Worm (Caenorhabditis elegans): Measurements from ENCODE around the gene clec-137.
A peak's percentile ranks its signal among the peaks of the same experiment; 100 is the strongest.

clec-137 gene

ce11 chrII:4597441-4597840 is 20.4 kb downstream of the clec-137 start:
- TF ChIP-seq nhr-80 (tag; optimal IDR thresholded peaks at IDR 0.05) (peak; percentile 53), lag-1 (GFP tag; IDR thresholded peaks at IDR 0.05) (no peak)

ce11 chrII:4590660-4591059 is 27.2 kb downstream of the clec-137 start:
- TF ChIP-seq let-526 (GFP tag; IDR thresholded peaks at IDR 0.05) (no peak), C06A6.2 (GFP tag; conservative IDR thresholded peaks at IDR 0.05) (no peak), rcor-1 (GFP tag; IDR thresholded peaks at IDR 0.05) (no peak), Y79H2A.3 (GFP tag; conservative IDR thresholded peaks at IDR 0.05) (peak; percentile 60; the same call in 1 of the 2 replicates), snpc-1.3 (tag; optimal IDR thresholded peaks at IDR 0.05; ENCODE audit: insufficient read depth) (no peak), sptf-2 (GFP tag; optimal IDR thresholded peaks at IDR 0.05) (peak; percentile 32), hlh-26 (GFP tag; conservative IDR thresholded peaks at IDR 0.05) (no peak), lsl-1 (GFP tag; optimal IDR thresholded peaks at IDR 0.05) (peak; percentile 35), lin-26 (GFP tag; IDR thresholded peaks at IDR 0.05) (0 out of 2 replicates have a peak, but pooled peaks have one; percentile 58), B0336.3 (GFP tag; IDR thresholded peaks at IDR 0.05) (peak; percentile 52; the same call in 1 of the 2 replicates), attf-5 (GFP tag; optimal IDR thresholded peaks at IDR 0.05) (peak; percentile 32), egrh-3 (GFP tag; IDR thresholded peaks at IDR 0.05) (no peak), Y53G8AR.9 (GFP tag; conservative IDR thresholded peaks at IDR 0.05) (0 out of 2 replicates have a peak, but pooled peaks have one; percentile 40), madf-6 (GFP tag; IDR thresholded peaks at IDR 0.05) (peak; percentile 15; the same call in 1 of the 2 replicates), aptf-2 (GFP tag; conservative IDR thresholded peaks at IDR 0.05) (0 out of 2 replicates have a peak, but pooled peaks have one; percentile 20), Y67H2A.10 (GFP tag; conservative IDR thresholded peaks at IDR 0.05) (0 out of 2 replicates have a peak, but pooled peaks have one; percentile 5), F57A8.1 (GFP tag; optimal IDR thresholded peaks at IDR 0.05) (no peak), madf-8 (GFP tag; conservative IDR thresholded peaks at IDR 0.05) (0 out of 2 replicates have a peak, but pooled peaks have one; percentile 4), repo-1 (tag; optimal IDR thresholded peaks at IDR 0.05) (no peak), athp-1 (tag; optimal IDR thresholded peaks at IDR 0.05) (peak; percentile 42), pha-4 (tag; optimal IDR thresholded peaks at IDR 0.05) (no peak), snpc-3.4 (tag; optimal IDR thresholded peaks at IDR 0.05) (no peak), atf-7 (tag; optimal IDR thresholded peaks at IDR 0.05) (peak; percentile 45), lin-54 (GFP tag; optimal IDR thresholded peaks at IDR 0.05) (peak; percentile 44), B0019.2 (GFP tag; conservative IDR thresholded peaks at IDR 0.05) (no peak), aptf-3 (GFP tag; IDR thresholded peaks at IDR 0.05) (0 out of 2 replicates have a peak, but pooled peaks have one; percentile 42), akir-1 (GFP tag; optimal IDR thresholded peaks at IDR 0.05) (no peak), hsf-1 (GFP tag; IDR thresholded peaks at IDR 0.05) (peak; percentile 43; the same call in 1 of the 2 replicates), cebp-2 (GFP tag; IDR thresholded peaks at IDR 0.05) (no peak), ceh-27 (GFP tag; optimal IDR thresholded peaks at IDR 0.05) (no peak), F23B12.7 (tag; optimal IDR thresholded peaks at IDR 0.05; ENCODE audit: insufficient read depth) (no peak), die-1 (tag; optimal IDR thresholded peaks at IDR 0.05) (no peak), pbrm-1 (GFP tag; IDR thresholded peaks at IDR 0.05) (peak; percentile 70), zfh-2 (GFP tag; conservative IDR thresholded peaks at IDR 0.05) (no peak), xnd-1 (tag; optimal IDR thresholded peaks at IDR 0.05) (no peak), hmg-1.2 (GFP tag; IDR thresholded peaks at IDR 0.05) (no peak), ztf-25 (GFP tag; IDR thresholded peaks at IDR 0.05) (peak; percentile 71; the same call in 1 of the 2 replicates), ama-1 (optimal IDR thresholded peaks at IDR 0.05) (no peak), ama-1 (GFP tag; optimal IDR thresholded peaks at IDR 0.05) (peak in 1 of 2 experiments; percentile 41), ekl-4 (GFP tag; IDR thresholded peaks at IDR 0.05) (0 out of 2 replicates have a peak, but pooled peaks have one; percentile 48), hmg-20 (GFP tag; IDR thresholded peaks at IDR 0.05) (no peak), nfya-1 (tag; optimal IDR thresholded peaks at IDR 0.05; ENCODE audit: borderline replicate concordance, insufficient read depth) (no peak), nhr-90 (tag; optimal IDR thresholded peaks at IDR 0.05) (no peak), cebp-1 (GFP tag; IDR thresholded peaks at IDR 0.05) (no peak), cebp-1 (tag; optimal IDR thresholded peaks at IDR 0.05) (peak; percentile 40)
